Worm (Caenorhabditis elegans) whole organism, early embryonic: ENCODE results near the gene srx-6.

Experiments used
- F13C5.2 ChIP-seq: sonication (generic microtip); optimal IDR thresholded peaks from 2 replicates; lab custom pipeline; 2017; ENCODE audit warnings: mild to moderate bottlenecking, missing genetic modification characterization, inconsistent platforms, missing compliant biosample characterization
- aly-1 ChIP-seq: sonication (generic microtip); optimal IDR thresholded peaks from 2 replicates; lab custom pipeline; 2016; ENCODE audit warnings: missing genetic modification characterization, missing compliant biosample characterization
- ceh-13 ChIP-seq: fragments of 200-800 bp; sonication (Bioruptor generic); optimal IDR thresholded peaks from 2 replicates; lab custom pipeline; 2018; ENCODE audit warnings: mild to moderate bottlenecking, missing genetic modification characterization, missing compliant biosample characterization
- hnd-1 ChIP-seq: sonication (generic microtip); optimal IDR thresholded peaks from 2 replicates; lab custom pipeline; 2016; ENCODE audit warnings: missing genetic modification characterization, missing compliant biosample characterization

Gene srx-6

DNA sequence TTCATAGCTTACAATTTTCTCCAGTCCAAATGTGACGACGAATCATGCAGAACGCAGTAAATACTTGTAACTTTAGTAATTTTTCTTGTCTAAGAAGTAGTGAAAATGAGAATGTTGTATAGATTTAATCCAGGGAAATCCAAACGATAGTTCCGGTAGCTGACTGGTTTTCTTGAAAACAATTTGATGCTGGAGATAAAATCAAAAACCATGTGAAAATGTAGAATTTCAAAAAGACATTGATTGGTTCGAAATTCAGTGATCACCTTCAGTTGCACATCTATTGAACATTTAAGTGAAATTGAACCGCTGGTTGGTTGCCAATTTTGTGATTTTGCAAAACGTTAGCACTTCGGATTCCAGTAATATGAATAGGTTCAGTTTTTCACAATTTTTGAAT, 49.1 kb downstream of the srx-6 start, which contains the start of gene C13A2.9:
C13A2.9 (minus strand) TSS at position 101 of the 400 bp plus-strand sequence.
- TF ChIP-seq aly-1 (tag; lab: Kevin White, UChicago) = no peak
- TF ChIP-seq hnd-1 (tag; lab: Kevin White, UChicago) = no peak
- no peak for TF ChIP-seq ceh-13
- TF ChIP-seq F13C5.2 = no peak
